Fruit fly (Drosophila melanogaster): Measurements from ENCODE around the gene swm.

DNA sequence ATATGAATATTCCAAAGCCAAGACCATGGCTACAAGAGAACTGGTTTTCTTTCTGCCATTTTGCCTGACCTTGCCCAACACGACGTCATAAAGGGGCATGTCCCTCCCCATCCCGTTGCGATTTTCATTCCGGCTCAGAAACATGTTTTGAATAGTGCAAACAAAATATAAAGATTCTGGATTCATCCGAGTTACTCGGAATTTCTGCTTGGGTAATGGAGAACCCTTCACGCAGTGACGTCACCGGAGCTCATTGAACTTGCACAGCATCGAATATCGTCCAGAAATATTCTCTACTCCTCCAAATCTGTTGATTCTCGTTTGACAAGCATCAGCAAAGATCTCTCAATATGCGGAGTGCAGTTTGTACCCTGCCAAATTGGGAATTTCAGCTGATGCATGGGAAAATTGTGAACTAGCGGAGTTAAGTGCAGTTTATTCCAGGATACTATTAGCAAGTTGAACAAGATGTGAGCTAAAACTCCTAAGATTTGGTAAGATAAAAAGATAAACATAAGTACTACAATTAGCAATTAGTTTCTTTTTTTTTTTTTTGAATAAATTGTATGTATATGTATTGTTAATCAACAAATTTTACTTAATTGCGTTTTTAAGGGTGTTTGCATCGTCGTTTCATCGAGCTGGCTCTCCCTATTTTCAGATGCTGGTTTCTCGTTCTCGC is 38.8 kb upstream of the swm start, which contains the start of gene CG10026:
- TF ChIP-seq fd96Cb (tag; optimal IDR thresholded peaks at IDR 0.05) (no peak), CG2875 (GFP tag; optimal IDR thresholded peaks at IDR 0.05) (no peak), Aef1 (GFP tag; IDR thresholded peaks at IDR 0.05) (no peak), dm (GFP tag; optimal IDR thresholded peaks at IDR 0.05) (no peak), CG13287 (GFP tag; IDR thresholded peaks at IDR 0.05; ENCODE audit: partially characterized antibody) (no peak), CG4730 (GFP tag; IDR thresholded peaks at IDR 0.05) (no peak), jumu (GFP tag; optimal IDR thresholded peaks at IDR 0.05) (no peak), Jarid2 (GFP tag; optimal IDR thresholded peaks at IDR 0.05) (no peak), da (GFP tag; optimal IDR thresholded peaks at IDR 0.05) (no peak)

Measured in whole organism, embryonic.